Fruit fly (Drosophila melanogaster) whole organism, adult: Measurements from ENCODE around the gene BBS1.

ENCODE experiments used
- CG12768 ChIP-seq: fragments of 200-800 bp; sonication (Bioruptor generic); optimal IDR thresholded peaks from 2 replicates; lab custom pipeline; 2017; ENCODE audit warnings: missing biosample characterization, missing genetic modification characterization, mild to moderate bottlenecking, moderate library complexity, missing genetic modification reagents
- CG7045 ChIP-seq: fragments of 200-800 bp; sonication (Bioruptor generic); optimal IDR thresholded peaks from 2 replicates; lab custom pipeline; 2017; ENCODE audit warnings: missing biosample characterization, mild to moderate bottlenecking, missing genetic modification characterization
- cic ChIP-seq: fragments of 200-800 bp; sonication (Bioruptor generic); optimal IDR thresholded peaks from 2 replicates; lab custom pipeline; 2017; ENCODE audit warnings: missing biosample characterization, mild to moderate bottlenecking, missing genetic modification characterization, moderate library complexity
- kay ChIP-seq: fragments of 200-800 bp; sonication (Bioruptor generic); peaks from one replicate; lab custom pipeline; 2016; ENCODE audit warnings: missing biosample characterization, missing genetic modification characterization, borderline replicate concordance
- pad ChIP-seq: fragments of 200-800 bp; sonication (Bioruptor generic); optimal IDR thresholded peaks from 3 replicates; lab custom pipeline; 2017; ENCODE audit warnings: missing biosample characterization, missing genetic modification characterization, mild to moderate bottlenecking, moderate library complexity, missing genetic modification reagents

DNA sequence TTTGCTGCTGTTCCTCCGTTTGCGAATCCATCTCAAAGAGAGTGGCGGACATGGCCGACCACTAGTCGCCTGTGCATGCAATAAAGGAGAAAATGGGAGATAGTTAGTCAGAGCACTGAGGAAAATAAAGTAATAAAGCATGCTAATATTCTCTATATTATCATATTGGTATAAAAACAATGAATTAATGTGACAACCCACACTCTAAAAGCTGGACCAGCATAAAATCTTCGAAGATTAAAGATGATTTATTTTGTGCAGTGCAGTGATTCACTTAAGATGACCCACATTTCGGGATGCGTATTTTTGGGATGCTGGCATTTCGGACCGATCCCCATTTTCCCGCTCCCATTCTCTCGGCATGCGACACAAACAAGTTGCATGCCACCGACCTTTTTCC, 22.1 kb downstream of the BBS1 start:
- TF ChIP-seq cic, result no peak
- TF ChIP-seq pad, result no peak
- no peak for TF ChIP-seq CG12768
- no peak for TF ChIP-seq CG7045 (GFP tag; lab: Kevin White, UChicago)
- no peak for TF ChIP-seq kay (GFP tag; lab: Kevin White, UChicago)
